Worm (Caenorhabditis elegans): ENCODE measurements around the gene unc-41.

DNA sequence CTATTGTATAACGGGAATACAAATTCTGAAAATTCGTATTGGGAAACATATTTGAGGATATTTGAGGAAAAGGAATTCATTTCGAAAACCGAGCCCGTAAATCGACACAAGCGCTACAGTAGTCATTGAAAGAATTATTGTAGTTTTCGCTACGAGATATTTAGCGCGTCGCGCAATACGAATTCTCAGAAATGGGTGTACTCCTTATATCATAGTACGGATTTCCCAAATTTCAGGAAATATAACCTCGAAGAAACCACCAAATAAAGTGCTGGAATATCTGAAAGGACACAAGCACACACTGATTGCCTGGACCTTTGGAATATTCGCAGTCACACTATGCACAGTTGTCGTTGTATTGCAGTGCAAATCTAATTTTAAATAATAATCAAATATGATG, 48.7 kb downstream of the unc-41 start:
- TF ChIP-seq efl-1 (optimal IDR thresholded peaks at IDR 0.05) (no peak), efl-1 (GFP tag; optimal IDR thresholded peaks at IDR 0.05 in 1 of 2) (peak in 1 of 2 experiments; percentile 34), elt-3 (tag; optimal IDR thresholded peaks at IDR 0.05) (no peak), zag-1 (tag; optimal IDR thresholded peaks at IDR 0.05) (no peak), ces-1 (GFP tag; optimal IDR thresholded peaks at IDR 0.05) (no peak), snpc-4 (tag; optimal IDR thresholded peaks at IDR 0.05) (no peak), pqm-1 (tag; optimal IDR thresholded peaks at IDR 0.05) (no peak), nhr-28 (tag; optimal IDR thresholded peaks at IDR 0.05) (no peak), mef-2 (tag; optimal IDR thresholded peaks at IDR 0.05) (no peak), lin-15B (tag; optimal IDR thresholded peaks at IDR 0.05) (no peak), ztf-11 (tag; optimal IDR thresholded peaks at IDR 0.05) (no peak), lin-13 (GFP tag; optimal IDR thresholded peaks at IDR 0.05) (no peak), irx-1 (tag; optimal IDR thresholded peaks at IDR 0.05) (no peak)

Data from whole organism, L1 larva.